Fruit fly (Drosophila melanogaster): ENCODE data around the gene CG34408.

CG34408 gene

dm6 chrX:10241919-10242318, 22.0 kb downstream of the CG34408 start (continued):
- TF ChIP-seq cyc (GFP tag; optimal IDR thresholded peaks at IDR 0.05) (peak; percentile 38), esn (GFP tag; optimal IDR thresholded peaks at IDR 0.05) (peak; percentile 31), CG31627 (GFP tag; optimal IDR thresholded peaks at IDR 0.05) (peak; percentile 58), achi (GFP tag; optimal IDR thresholded peaks at IDR 0.05) (peak; percentile 2), Eip78C (GFP tag) (peak; percentile 32), Sox15 (GFP tag; optimal IDR thresholded peaks at IDR 0.05) (peak; percentile 5), CG6792 (GFP tag; optimal IDR thresholded peaks at IDR 0.05) (peak; percentile 14), lz (GFP tag; optimal IDR thresholded peaks at IDR 0.05) (peak; percentile 27)

- TF ChIP-seq svp (GFP tag) (peak; percentile 2), pdm3 (GFP tag; optimal IDR thresholded peaks at IDR 0.05) (no peak)
Observed at dm6 chrX:10242883-10243282, 23.0 kb downstream of the CG34408 start.

- TF ChIP-seq Hr38 (GFP tag; optimal IDR thresholded peaks at IDR 0.05) (no peak), cyc (GFP tag; optimal IDR thresholded peaks at IDR 0.05) (no peak), Eip75B (GFP tag; optimal IDR thresholded peaks at IDR 0.05) (no peak), lz (GFP tag; optimal IDR thresholded peaks at IDR 0.05) (no peak), Sox14 (GFP tag; optimal IDR thresholded peaks at IDR 0.05) (no peak), Met (GFP tag; optimal IDR thresholded peaks at IDR 0.05) (no peak), acj6 (GFP tag; optimal IDR thresholded peaks at IDR 0.05) (no peak)
Observed at dm6 chrX:10243540-10243939, 23.6 kb downstream of the CG34408 start.

- TF ChIP-seq CG32006 (GFP tag; optimal IDR thresholded peaks at IDR 0.05) (peak; percentile 28), Ets21C (GFP tag; optimal IDR thresholded peaks at IDR 0.05) (no peak), net (GFP tag; optimal IDR thresholded peaks at IDR 0.05) (peak; percentile 19), CG8119 (GFP tag; IDR thresholded peaks at IDR 0.05) (peak; percentile 24; the same call in 2 of the 3 replicates), ss (GFP tag; optimal IDR thresholded peaks at IDR 0.05) (no peak), Hr4 (GFP tag; optimal IDR thresholded peaks at IDR 0.05) (peak; percentile 22), CG6808 (GFP tag; optimal IDR thresholded peaks at IDR 0.05) (no peak), Eip78C (GFP tag) (peak; percentile 43)
Observed at dm6 chrX:10244763-10245162, 24.9 kb downstream of the CG34408 start.

dm6 chrX:10247366-10247765, 27.5 kb downstream of the CG34408 start:
- TF ChIP-seq dsx (GFP tag; optimal IDR thresholded peaks at IDR 0.05; ENCODE audit: poor library complexity, severe bottlenecking) (no peak), CG32006 (GFP tag; optimal IDR thresholded peaks at IDR 0.05) (no peak), CG6276 (GFP tag; optimal IDR thresholded peaks at IDR 0.05) (peak; percentile 24), CG11902 (GFP tag; optimal IDR thresholded peaks at IDR 0.05) (no peak), Eip78C (GFP tag) (peak; percentile 33), pdm3 (GFP tag; optimal IDR thresholded peaks at IDR 0.05) (no peak), vri (GFP tag; optimal IDR thresholded peaks at IDR 0.05) (no peak), Hr39 (GFP tag; optimal IDR thresholded peaks at IDR 0.05) (no peak)

dm6 chrX:10250017-10250416, 30.1 kb downstream of the CG34408 start:
- no peak for TF ChIP-seq Ets21C (GFP tag; optimal IDR thresholded peaks at IDR 0.05)
- no peak for TF ChIP-seq Hr4 (GFP tag; optimal IDR thresholded peaks at IDR 0.05)
- no peak for TF ChIP-seq CG31627 (GFP tag; optimal IDR thresholded peaks at IDR 0.05)
- no peak for TF ChIP-seq pdm3 (GFP tag; optimal IDR thresholded peaks at IDR 0.05)
- no peak for TF ChIP-seq net (GFP tag; optimal IDR thresholded peaks at IDR 0.05)
- TF ChIP-seq CG7368 (GFP tag; optimal IDR thresholded peaks at IDR 0.05), result no peak
- TF ChIP-seq Sox14 (GFP tag; optimal IDR thresholded peaks at IDR 0.05), result no peak
- no peak for TF ChIP-seq CG11762 (GFP tag; optimal IDR thresholded peaks at IDR 0.05; ENCODE audit: insufficient read depth)
- no peak for TF ChIP-seq svp (GFP tag)
- TF ChIP-seq CG11294 (GFP tag; IDR thresholded peaks at IDR 0.05), result no peak
- no peak for TF ChIP-seq Sox102F (GFP tag; optimal IDR thresholded peaks at IDR 0.05)
- TF ChIP-seq Eip75B (GFP tag; optimal IDR thresholded peaks at IDR 0.05), result no peak
- TF ChIP-seq CG32006 (GFP tag; optimal IDR thresholded peaks at IDR 0.05), result no peak
- no peak for TF ChIP-seq OdsH (GFP tag; optimal IDR thresholded peaks at IDR 0.05)

Measured in whole organism, prepupa.